Worm (Caenorhabditis elegans): ENCODE measurements around the gene srx-78.

DNA sequence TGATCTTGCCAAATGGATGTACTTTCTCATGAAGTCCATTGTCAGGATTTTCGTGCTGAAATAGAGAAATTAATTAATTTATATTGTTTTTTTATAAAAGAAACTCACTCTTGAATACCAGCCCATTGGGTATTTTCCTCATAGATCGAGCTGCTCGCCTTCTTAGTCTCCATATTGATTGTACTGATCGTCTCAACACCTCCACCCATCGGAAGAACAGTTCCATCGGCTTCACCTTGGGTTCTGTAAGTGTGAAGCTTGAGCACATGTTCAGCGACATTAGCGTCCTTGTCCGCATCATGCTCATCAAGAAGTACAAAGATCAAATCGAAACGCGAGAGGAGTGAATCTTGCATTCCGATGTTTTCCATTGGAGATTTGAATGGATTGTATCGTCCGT is 37.1 kb upstream of the srx-78 start:
- no peak for TF ChIP-seq hnd-1 (tag; optimal IDR thresholded peaks at IDR 0.05)
- TF ChIP-seq flt-1 (GFP tag; IDR thresholded peaks at IDR 0.05): no peak
- TF ChIP-seq aly-1 (tag; optimal IDR thresholded peaks at IDR 0.05): no peak
- no peak for TF ChIP-seq ama-1 (optimal IDR thresholded peaks at IDR 0.05)
- TF ChIP-seq ceh-13 (GFP tag; optimal IDR thresholded peaks at IDR 0.05): no peak
- no peak for TF ChIP-seq hmbx-1 (tag; optimal IDR thresholded peaks at IDR 0.05)
- no peak for TF ChIP-seq pes-1 (GFP tag; IDR thresholded peaks at IDR 0.05)
- no peak for TF ChIP-seq tbx-37 (GFP tag; conservative IDR thresholded peaks at IDR 0.05)
- TF ChIP-seq B0310.2 (tag; optimal IDR thresholded peaks at IDR 0.05): no peak
- no peak for TF ChIP-seq scrt-1 (GFP tag; IDR thresholded peaks at IDR 0.05)
- no peak for TF ChIP-seq ets-7 (tag; optimal IDR thresholded peaks at IDR 0.05)

All from whole organism, early embryonic.